Worm (Caenorhabditis elegans): ENCODE measurements around the gene lin-29.

- TF ChIP-seq unc-62 (GFP tag; optimal IDR thresholded peaks at IDR 0.05) (no peak), nfya-1 (tag; optimal IDR thresholded peaks at IDR 0.05; ENCODE audit: borderline replicate concordance, insufficient read depth) (no peak), mxl-1 (tag; optimal IDR thresholded peaks at IDR 0.05) (peak; percentile 31), hmg-1.2 (GFP tag; IDR thresholded peaks at IDR 0.05) (peak; percentile 51), F39B2.1 (GFP tag; IDR thresholded peaks at IDR 0.05) (peak; percentile 93)
These were observed 17.6 kb downstream of the lin-29 start for ce11 chrII:11917530-11917952.

All from whole organism, young adult.